Worm (Caenorhabditis elegans) whole organism, midembryonic: ENCODE data around the gene cwc-15.

Experiments
- T22C8.4 ChIP-seq: fragments of 200-800 bp; sonication (Bioruptor generic); IDR thresholded peaks from 2 replicates; pipeline ENCODE4 v1.3.6; 2022; ENCODE audit warnings: missing genetic modification characterization, missing compliant biosample characterization
- cog-1 ChIP-seq: sonication (generic microtip); optimal IDR thresholded peaks from 2 replicates; lab custom pipeline; 2016; ENCODE audit warnings: missing genetic modification characterization, missing compliant biosample characterization
- klf-2 ChIP-seq: fragments of 200-800 bp; sonication (Bioruptor generic); conservative IDR thresholded peaks from 2 replicates; pipeline ENCODE4 v1.3.6; 2022; ENCODE audit warnings: missing genetic modification reagents, missing genetic modification characterization, missing compliant biosample characterization
- ref-1 ChIP-seq: fragments of 200-800 bp; sonication (Bioruptor generic); conservative IDR thresholded peaks from 2 replicates; pipeline ENCODE4 v1.3.6; 2022; ENCODE audit warnings: missing genetic modification reagents, missing genetic modification characterization, missing compliant biosample characterization
- ztf-23 ChIP-seq: fragments of 200-800 bp; sonication (Bioruptor generic); IDR thresholded peaks from 2 replicates; pipeline ENCODE4 v1.3.6; 2022; ENCODE audit warnings: missing genetic modification reagents, missing genetic modification characterization, missing compliant biosample characterization

DNA sequence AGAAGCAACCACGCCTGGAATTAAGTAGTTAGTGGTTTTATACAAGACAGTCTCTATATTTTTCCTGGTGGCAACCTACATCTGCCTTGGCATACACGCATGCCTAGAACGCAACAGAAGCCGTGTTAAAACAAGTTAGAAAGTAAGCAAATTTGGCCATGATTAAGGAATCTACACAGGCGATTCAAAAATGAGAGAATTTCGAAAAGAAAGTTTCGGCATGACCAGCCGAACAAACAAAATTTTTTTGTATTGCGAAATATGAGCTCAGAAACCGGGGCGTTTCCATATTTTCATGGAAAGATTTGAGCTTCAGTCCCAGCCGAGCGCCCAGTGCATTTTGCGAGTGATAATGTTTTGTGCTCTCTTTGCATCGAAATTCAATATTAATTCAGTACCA is 37.0 kb downstream of the cwc-15 start, which contains the start of gene F14H3.15:
- TF ChIP-seq T22C8.4 (no peak), ztf-23 (GFP tag; lab: Robert Waterston, UW) (no peak), ref-1 (GFP tag; lab: Robert Waterston, UW) (no peak), klf-2 (GFP tag; lab: Robert Waterston, UW) (no peak), cog-1 (tag; lab: Kevin White, UChicago) (no peak)
